Worm (Caenorhabditis elegans) whole organism, L4/young adult: Measurements from ENCODE around the gene K02D3.2.

Experiments
- W03F9.2 ChIP-seq: fragments of 150-350 bp; optimal IDR thresholded peaks from 2 replicates; lab custom pipeline; 2014; ENCODE audit warnings: missing biosample characterization, missing genetic modification characterization
- dao-5 ChIP-seq: sonication (generic microtip); optimal IDR thresholded peaks from 2 replicates; lab custom pipeline; 2016; ENCODE audit warnings: missing genotype, missing genetic modification characterization, moderate library complexity, missing compliant biosample characterization
- him-1 ChIP-seq: sonication (generic microtip); optimal IDR thresholded peaks from 2 replicates; lab custom pipeline; 2016; ENCODE audit warnings: missing genotype, missing genetic modification reagents, missing genetic modification characterization, missing compliant biosample characterization

ce11 chrX:13666864-13667263 is 44.9 kb downstream of the K02D3.2 start:
- TF ChIP-seq him-1 (no peak), W03F9.2 (tag; lab: Kevin White, UChicago) (no peak), dao-5 (no peak)
